Worm (Caenorhabditis elegans): ENCODE measurements around the gene rpoa-1.
"Not testable (repeated sequence)": the region's sequence is repeated elsewhere in the genome, so short reads cannot be mapped to it uniquely, and the experiment has no call there.

rpoa-1 gene

DNA sequence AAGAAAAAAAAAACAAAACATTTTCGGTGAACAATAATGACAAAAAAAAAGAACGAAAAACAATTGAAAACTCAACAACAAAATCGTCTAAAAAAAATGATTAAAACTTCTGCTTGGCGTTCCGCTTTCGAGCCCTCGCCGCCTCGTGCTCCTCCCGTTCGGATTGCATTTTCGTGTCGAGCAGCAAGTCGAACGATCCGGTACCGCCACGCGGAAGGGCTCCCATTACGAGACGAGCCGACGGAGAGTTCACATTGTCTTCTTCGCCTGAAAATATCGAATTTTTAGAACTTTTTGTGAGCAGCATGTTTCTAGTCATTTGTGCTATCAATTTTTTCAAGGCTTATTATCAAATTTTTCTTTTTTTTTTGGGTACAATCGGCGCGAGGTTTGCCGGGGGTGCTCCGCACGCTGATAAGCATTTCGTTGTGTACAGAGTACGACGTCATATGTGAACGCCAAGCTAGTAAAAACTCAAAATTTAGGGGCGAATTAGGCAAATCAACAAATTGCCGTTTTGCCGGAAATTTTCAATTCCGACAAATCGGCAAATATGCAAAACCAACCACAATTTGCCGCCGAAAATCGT lies 23.8 kb downstream of the rpoa-1 start:
- TF ChIP-seq ceh-39 (tag; optimal IDR thresholded peaks at IDR 0.05), result no peak
- no peak for TF ChIP-seq blmp-1 (tag; optimal IDR thresholded peaks at IDR 0.05)
- no peak for TF ChIP-seq unc-120 (tag; optimal IDR thresholded peaks at IDR 0.05; ENCODE audit: poor library complexity, severe bottlenecking)
- no peak for TF ChIP-seq nhr-2 (tag; optimal IDR thresholded peaks at IDR 0.05)
- TF ChIP-seq lin-32 (GFP tag; optimal IDR thresholded peaks at IDR 0.05), result no peak
- TF ChIP-seq bed-3 (GFP tag; optimal IDR thresholded peaks at IDR 0.05), result no peak
- TF ChIP-seq M03D4.4 (tag; optimal IDR thresholded peaks at IDR 0.05), result no peak
- TF ChIP-seq ceh-83 (GFP tag; optimal IDR thresholded peaks at IDR 0.05), result no peak
- TF ChIP-seq nhr-12 (tag; optimal IDR thresholded peaks at IDR 0.05), result no peak
- TF ChIP-seq mab-5 (tag; optimal IDR thresholded peaks at IDR 0.05), result no peak
- no peak for TF ChIP-seq nhr-76 (tag; optimal IDR thresholded peaks at IDR 0.05)

DNA sequence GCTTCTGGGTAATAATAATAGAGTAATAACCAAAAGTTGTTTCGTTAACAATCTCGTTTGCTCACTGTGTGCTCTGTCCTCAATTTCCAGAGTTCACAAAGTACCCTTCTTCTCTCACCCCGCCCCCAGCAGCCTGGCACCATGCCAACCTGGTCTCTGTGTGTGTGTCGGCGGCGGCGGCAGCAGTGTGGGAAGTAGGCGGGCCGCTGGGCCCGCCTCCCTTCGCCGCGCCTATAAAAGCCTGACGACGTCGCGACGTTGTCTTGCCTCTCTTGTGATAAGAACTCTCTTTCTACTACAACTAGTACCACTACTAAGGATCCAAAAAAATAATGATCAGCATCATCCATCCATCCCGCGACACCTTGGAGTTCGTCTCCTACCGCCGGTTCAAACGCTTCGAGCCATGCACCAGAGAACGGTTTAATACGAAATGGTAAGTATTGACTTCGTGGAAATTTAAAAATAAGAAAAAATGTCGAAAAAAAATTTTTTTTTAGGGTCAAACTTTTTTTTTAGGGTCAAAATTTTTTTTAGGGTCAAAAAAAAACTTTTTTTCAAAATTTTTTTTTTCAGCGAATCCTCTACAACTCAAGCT lies 25.7 kb downstream of the rpoa-1 start, which contains the start of gene C31C9.7:
Gene C31C9.7, plus strand, starts transcription at position 261 of the 598 bp plus-strand sequence.
- TF ChIP-seq lin-13 (tag; optimal IDR thresholded peaks at IDR 0.05), result no peak
- no peak for TF ChIP-seq cnd-1 (tag; optimal IDR thresholded peaks at IDR 0.05)
- no peak for TF ChIP-seq ceh-39 (tag; optimal IDR thresholded peaks at IDR 0.05)
- no peak for TF ChIP-seq nhr-12 (tag; optimal IDR thresholded peaks at IDR 0.05)
- TF ChIP-seq ztf-11 (tag; optimal IDR thresholded peaks at IDR 0.05), result no peak
- no peak for TF ChIP-seq sptf-1 (tag; optimal IDR thresholded peaks at IDR 0.05)
- TF ChIP-seq ham-2 (GFP tag; optimal IDR thresholded peaks at IDR 0.05), result no peak
- TF ChIP-seq ceh-43 (GFP tag; optimal IDR thresholded peaks at IDR 0.05), result no peak
- TF ChIP-seq nhr-237 (tag; optimal IDR thresholded peaks at IDR 0.05), result no peak

DNA sequence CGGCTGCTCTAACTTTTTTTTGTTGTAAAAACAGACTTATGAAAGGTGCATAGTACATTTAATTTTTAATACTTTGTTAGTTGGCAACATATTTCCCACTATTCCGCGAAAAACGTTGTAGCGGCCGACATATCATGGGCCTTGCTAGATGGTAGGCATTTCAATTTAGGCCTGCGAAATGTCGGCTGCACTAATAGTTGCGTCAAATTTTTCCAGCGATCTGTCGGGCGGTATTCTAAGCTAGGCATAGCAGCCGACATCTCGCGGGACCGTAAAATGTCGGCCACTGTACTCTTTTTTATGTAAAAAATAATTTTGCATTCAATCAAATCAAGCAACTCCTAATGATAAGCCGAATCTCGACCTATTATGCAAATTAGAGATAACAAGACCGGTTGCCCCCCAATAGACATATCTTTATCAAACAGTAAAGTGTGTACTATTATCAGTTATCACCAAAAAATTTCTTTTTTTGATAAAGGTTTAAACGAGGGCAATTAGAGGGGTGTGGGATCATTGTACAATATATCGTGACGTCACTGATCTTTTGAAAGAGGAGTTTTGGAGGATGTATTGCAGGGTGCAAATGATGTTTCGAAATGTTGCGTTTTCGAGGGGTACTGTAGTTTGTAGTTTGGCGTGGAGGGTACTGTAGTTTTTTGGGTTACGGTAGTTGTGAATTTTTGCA lies 29.5 kb downstream of the rpoa-1 start:
- TF ChIP-seq elt-3 (tag; optimal IDR thresholded peaks at IDR 0.05) (peak; percentile 47), blmp-1 (tag; optimal IDR thresholded peaks at IDR 0.05) (no peak)

DNA sequence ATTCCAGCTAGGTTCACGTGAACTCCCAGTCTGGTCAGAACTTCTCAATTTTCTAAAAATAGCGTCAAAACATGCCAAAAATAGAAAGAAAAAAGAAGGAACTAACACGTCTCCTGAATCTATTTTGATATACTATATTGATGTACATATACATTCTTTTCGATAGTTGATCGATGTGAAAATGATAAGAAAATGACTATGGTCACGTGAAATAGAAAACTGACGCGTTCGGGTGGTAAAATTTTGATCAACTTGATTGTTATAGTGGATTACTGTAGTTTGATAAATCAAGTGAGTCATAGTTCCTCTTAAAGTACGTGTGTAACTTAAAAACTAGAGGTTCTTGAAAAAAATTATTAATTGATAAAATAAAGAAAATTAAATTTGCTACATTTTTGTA lies 30.2 kb downstream of the rpoa-1 start:
- no peak for TF ChIP-seq nhr-237 (tag; optimal IDR thresholded peaks at IDR 0.05)
- no peak for TF ChIP-seq ceh-83 (GFP tag; optimal IDR thresholded peaks at IDR 0.05)
- no peak for TF ChIP-seq drap-1 (GFP tag; optimal IDR thresholded peaks at IDR 0.05)
- TF ChIP-seq ceh-43 (GFP tag; optimal IDR thresholded peaks at IDR 0.05), result no peak
- no peak for TF ChIP-seq sptf-1 (tag; optimal IDR thresholded peaks at IDR 0.05)
- no peak for TF ChIP-seq nhr-2 (tag; optimal IDR thresholded peaks at IDR 0.05)
- no peak for TF ChIP-seq snpc-4 (tag; optimal IDR thresholded peaks at IDR 0.05)
- no peak for TF ChIP-seq ztf-11 (tag; optimal IDR thresholded peaks at IDR 0.05)
- no peak for TF ChIP-seq sem-2 (GFP tag; optimal IDR thresholded peaks at IDR 0.05)
- no peak for TF ChIP-seq ham-2 (GFP tag; optimal IDR thresholded peaks at IDR 0.05)
- no peak for TF ChIP-seq ces-1 (GFP tag; optimal IDR thresholded peaks at IDR 0.05)
- TF ChIP-seq bed-3 (GFP tag; optimal IDR thresholded peaks at IDR 0.05), result no peak
- TF ChIP-seq mep-1 (tag; optimal IDR thresholded peaks at IDR 0.05), result no peak
- no peak for TF ChIP-seq lin-32 (GFP tag; optimal IDR thresholded peaks at IDR 0.05)

DNA sequence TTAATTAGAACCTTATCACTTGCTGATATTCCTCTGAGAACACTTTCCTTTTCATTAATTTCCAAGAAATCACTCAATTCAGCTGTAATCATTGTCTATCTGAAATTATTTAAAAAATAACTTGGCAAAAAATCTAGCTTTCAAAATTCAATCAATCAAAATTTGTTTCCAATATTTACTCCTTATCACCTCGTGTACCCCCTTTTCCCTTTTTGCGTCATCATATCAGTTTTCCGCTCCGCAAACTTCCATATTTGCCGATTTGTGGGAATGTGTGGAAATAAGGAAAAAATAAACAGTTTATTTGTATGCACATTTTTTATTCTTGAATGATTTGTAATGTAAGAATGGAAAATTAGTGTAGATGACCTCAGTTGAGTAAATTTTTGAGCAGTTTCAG lies 32.6 kb downstream of the rpoa-1 start, which contains the start of gene C31C9.6:
Gene C31C9.6, minus strand, starts transcription at position 101 of the 400 bp plus-strand sequence.
- not testable (repeated sequence) for TF ChIP-seq unc-39 (tag; optimal IDR thresholded peaks at IDR 0.05); sem-2 (GFP tag; optimal IDR thresholded peaks at IDR 0.05); drap-1 (GFP tag; optimal IDR thresholded peaks at IDR 0.05)

DNA sequence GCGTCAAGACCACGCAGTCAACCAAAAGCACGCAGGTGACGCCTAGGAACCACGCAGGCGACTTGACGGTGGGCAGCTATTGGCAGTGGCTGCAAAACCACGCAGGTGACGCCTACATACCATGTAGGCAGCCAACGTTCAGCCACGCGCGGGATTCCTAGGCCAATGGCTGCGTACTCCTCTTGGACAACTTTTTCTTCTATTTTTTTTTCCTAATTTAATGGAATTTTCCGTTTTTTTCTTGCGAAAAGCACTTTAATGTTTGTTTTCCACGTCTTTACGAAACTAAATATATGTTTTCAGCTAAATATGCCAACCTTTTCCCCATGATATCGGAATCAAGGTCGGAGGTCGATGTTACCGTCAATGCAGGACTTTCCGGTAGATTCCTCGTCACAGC lies 39.9 kb downstream of the rpoa-1 start, which contains the start of gene C31C9.9:
Gene C31C9.9, plus strand, starts transcription at position 301 of the 400 bp plus-strand sequence.
- not testable (repeated sequence) for TF ChIP-seq nhr-2 (tag; optimal IDR thresholded peaks at IDR 0.05); ztf-11 (tag; optimal IDR thresholded peaks at IDR 0.05); flh-1 (GFP tag; optimal IDR thresholded peaks at IDR 0.05)
